Worm (Caenorhabditis elegans) whole organism, L3 larva: ENCODE results near the gene F45D3.1.

Experiments
- R02D3.7 ChIP-seq: fragments of 150-350 bp; optimal IDR thresholded peaks from 2 replicates; lab custom pipeline; 2014; ENCODE audit warnings: missing biosample characterization, missing genetic modification characterization
- ZK546.5 ChIP-seq: sonication (generic microtip); optimal IDR thresholded peaks from 2 replicates; lab custom pipeline; 2017; ENCODE audit warnings: missing biosample characterization, missing genetic modification characterization
- aly-2 ChIP-seq: fragments of 150-350 bp; optimal IDR thresholded peaks from 2 replicates; lab custom pipeline; 2014; ENCODE audit warnings: missing biosample characterization, missing genetic modification characterization
- ama-1 ChIP-seq: fragments of 150-350 bp; optimal IDR thresholded peaks from 2 replicates; lab custom pipeline; 2018
- ceh-16 ChIP-seq: sonication (generic microtip); optimal IDR thresholded peaks from 2 replicates; lab custom pipeline; 2017; ENCODE audit warnings: missing biosample characterization, missing genetic modification characterization
- ceh-28 ChIP-seq: fragments of 150-350 bp; optimal IDR thresholded peaks from 2 replicates; lab custom pipeline; 2014; ENCODE audit warnings: missing biosample characterization, missing genetic modification reagents, missing genetic modification characterization
- ceh-82 ChIP-seq: fragments of 150-350 bp; optimal IDR thresholded peaks from 2 replicates; lab custom pipeline; 2014; ENCODE audit warnings: missing biosample characterization, missing genetic modification characterization
- egl-27 ChIP-seq: sonication (generic microtip); optimal IDR thresholded peaks from 4 replicates; lab custom pipeline; 2017; ENCODE audit warnings: missing biosample characterization, missing genetic modification reagents, missing genetic modification characterization
- egl-5 ChIP-seq: fragments of 150-350 bp; optimal IDR thresholded peaks from 2 replicates; lab custom pipeline; 2017; ENCODE audit warnings: missing biosample characterization, missing genetic modification reagents, missing genetic modification characterization, inconsistent platforms
- elt-1 ChIP-seq: fragments of 150-350 bp; optimal IDR thresholded peaks from 2 replicates; lab custom pipeline; 2014; ENCODE audit warnings: missing biosample characterization, missing genetic modification characterization
- elt-2 ChIP-seq: sonication (generic microtip); optimal IDR thresholded peaks from 2 replicates; lab custom pipeline; 2016; ENCODE audit warnings: missing genetic modification reagents, mild to moderate bottlenecking, missing genetic modification characterization, missing compliant biosample characterization
- elt-3 ChIP-seq, 3 experiments: fragments of 150-350 bp in 1 of 3; sonication (generic microtip) in 2 of 3; optimal IDR thresholded peaks; 2 replicates in 2 of 3; 4 replicates in 1 of 3; lab custom pipeline; 2014 to 2017; ENCODE audit warnings: missing biosample characterization in 3 of 3, missing genetic modification characterization in 3 of 3
- eor-1 ChIP-seq, 2 experiments: fragments of 150-350 bp; optimal IDR thresholded peaks; 2 replicates each; lab custom pipeline; 2014 to 2018; ENCODE audit warnings: missing biosample characterization in 2 of 2, missing genetic modification characterization in 2 of 2
- fkh-10 ChIP-seq: sonication (generic microtip); optimal IDR thresholded peaks from 2 replicates; lab custom pipeline; 2017; ENCODE audit warnings: missing biosample characterization, missing genetic modification reagents, missing genetic modification characterization
- fkh-2 ChIP-seq: fragments of 150-350 bp; optimal IDR thresholded peaks from 2 replicates; lab custom pipeline; 2014; ENCODE audit warnings: missing biosample characterization, missing genetic modification reagents, missing genetic modification characterization
- hmg-11 ChIP-seq: sonication (generic microtip); optimal IDR thresholded peaks from 2 replicates; lab custom pipeline; 2016; ENCODE audit warnings: missing genetic modification characterization, missing compliant biosample characterization
- jun-1 ChIP-seq: fragments of 150-350 bp; optimal IDR thresholded peaks from 2 replicates; lab custom pipeline; 2014; ENCODE audit warnings: missing biosample characterization, missing genetic modification reagents, missing genetic modification characterization
- lin-15B ChIP-seq: fragments of 150-350 bp; optimal IDR thresholded peaks from 2 replicates; lab custom pipeline; 2014; ENCODE audit warnings: missing biosample characterization, missing genetic modification characterization
- lin-39 ChIP-seq: fragments of 150-350 bp; optimal IDR thresholded peaks from 2 replicates; lab custom pipeline; 2018; ENCODE audit warnings: missing biosample characterization, missing genetic modification reagents, missing genetic modification characterization
- mdl-1 ChIP-seq: fragments of 150-350 bp; optimal IDR thresholded peaks from 2 replicates; lab custom pipeline; 2014; ENCODE audit warnings: missing biosample characterization, missing genetic modification characterization
- nfya-1 ChIP-seq: sonication (generic microtip); optimal IDR thresholded peaks from 2 replicates; lab custom pipeline; 2017; ENCODE audit warnings: missing genetic modification characterization, mild to moderate bottlenecking, missing compliant biosample characterization, antibody characterized with exemption, moderate library complexity; ENCODE audit not compliant: insufficient read depth
- nhr-11 ChIP-seq: fragments of 150-350 bp; optimal IDR thresholded peaks from 2 replicates; lab custom pipeline; 2014; ENCODE audit warnings: missing biosample characterization, missing genetic modification characterization
- nhr-12 ChIP-seq: fragments of 150-350 bp; optimal IDR thresholded peaks from 2 replicates; lab custom pipeline; 2014; ENCODE audit warnings: missing biosample characterization, missing genetic modification characterization
- nhr-23 ChIP-seq: fragments of 150-350 bp; optimal IDR thresholded peaks from 2 replicates; lab custom pipeline; 2014; ENCODE audit warnings: missing biosample characterization, missing genetic modification reagents, missing genetic modification characterization
- nhr-237 ChIP-seq: fragments of 150-350 bp; optimal IDR thresholded peaks from 2 replicates; lab custom pipeline; 2014; ENCODE audit warnings: missing biosample characterization, missing genetic modification characterization
- nhr-25 ChIP-seq: sonication (generic microtip); optimal IDR thresholded peaks from 2 replicates; lab custom pipeline; 2017; ENCODE audit warnings: missing biosample characterization, missing genetic modification characterization
- nhr-28 ChIP-seq: fragments of 150-350 bp; optimal IDR thresholded peaks from 2 replicates; lab custom pipeline; 2014; ENCODE audit warnings: missing biosample characterization, missing genetic modification characterization
- nhr-43 ChIP-seq: sonication (generic microtip); optimal IDR thresholded peaks from 2 replicates; lab custom pipeline; 2016; ENCODE audit warnings: mild to moderate bottlenecking, missing genetic modification characterization, missing compliant biosample characterization; ENCODE audit not compliant: poor library complexity, severe bottlenecking
- nhr-67 ChIP-seq: fragments of 150-350 bp; optimal IDR thresholded peaks from 2 replicates; lab custom pipeline; 2014; ENCODE audit warnings: missing biosample characterization, missing genetic modification characterization
- nhr-76 ChIP-seq: fragments of 150-350 bp; sonication (generic microtip); optimal IDR thresholded peaks from 5 replicates; lab custom pipeline; 2014; ENCODE audit warnings: missing biosample characterization, missing genetic modification characterization
- nhr-77 ChIP-seq: fragments of 150-350 bp; optimal IDR thresholded peaks from 2 replicates; lab custom pipeline; 2014; ENCODE audit warnings: missing biosample characterization, missing genetic modification characterization
- pqm-1 ChIP-seq: fragments of 150-350 bp; optimal IDR thresholded peaks from 2 replicates; lab custom pipeline; 2017; ENCODE audit warnings: missing biosample characterization, missing genetic modification characterization, inconsistent platforms
- snpc-4 ChIP-seq: fragments of 150-350 bp; optimal IDR thresholded peaks from 2 replicates; lab custom pipeline; 2014; ENCODE audit warnings: missing biosample characterization, missing genetic modification characterization
- tbx-2 ChIP-seq: sonication (generic microtip); optimal IDR thresholded peaks from 2 replicates; lab custom pipeline; 2016; ENCODE audit warnings: mild to moderate bottlenecking, missing genetic modification characterization, missing compliant biosample characterization
- unc-39 ChIP-seq: sonication (generic microtip); optimal IDR thresholded peaks from 4 replicates; lab custom pipeline; 2017; ENCODE audit warnings: missing biosample characterization, missing genetic modification characterization
- unc-62 ChIP-seq: fragments of 150-350 bp; sonication (generic microtip); optimal IDR thresholded peaks from 4 replicates; lab custom pipeline; 2014; ENCODE audit warnings: missing biosample characterization, missing genetic modification reagents, missing genetic modification characterization
- zag-1 ChIP-seq: fragments of 150-350 bp; optimal IDR thresholded peaks from 2 replicates; lab custom pipeline; 2014; ENCODE audit warnings: missing biosample characterization, missing genetic modification characterization
- ztf-11 ChIP-seq: fragments of 150-350 bp; optimal IDR thresholded peaks from 2 replicates; lab custom pipeline; 2014; ENCODE audit warnings: missing biosample characterization, missing genetic modification characterization

The F45D3.1 gene

ce11 chrV:12550755-12551154 is 23.9 kb downstream of the F45D3.1 start:
- peak; percentile 29 for TF ChIP-seq nhr-43
- TF ChIP-seq elt-2 (tag; lab: Kevin White, UChicago) = no peak
- TF ChIP-seq nhr-23 (tag; lab: Kevin White, UChicago) = peak; percentile 59
- no peak for TF ChIP-seq unc-39 (tag; lab: Kevin White, UChicago)

ce11 chrV:12551638-12552478 is 25.0 kb downstream of the F45D3.1 start:
- TF ChIP-seq ceh-16 (tag; lab: Kevin White, UChicago) (no peak), nhr-28 (tag; lab: Kevin White, UChicago) (peak; percentile 80), jun-1 (tag; lab: Kevin White, UChicago) (no peak), elt-2 (tag; lab: Kevin White, UChicago) (no peak), ama-1 (lab: Kevin White, UChicago) (peak; percentile 80), ztf-11 (no peak), nhr-11 (tag; lab: Kevin White, UChicago) (no peak), hmg-11 (tag; lab: Kevin White, UChicago) (no peak), nhr-77 (no peak), fkh-2 (tag; lab: Kevin White, UChicago) (no peak), elt-3 (tag; optimal IDR thresholded peaks at IDR 0.05; lab: Kevin White, UChicago) (peak in 1 of 3 experiments; percentile 62), egl-5 (tag; lab: Kevin White, UChicago) (no peak), eor-1 (tag; optimal IDR thresholded peaks at IDR 0.05; lab: Kevin White, UChicago) (no peak), lin-39 (tag; lab: Kevin White, UChicago) (no peak), snpc-4 (no peak), R02D3.7 (tag; lab: Kevin White, UChicago) (no peak), ceh-82 (tag; lab: Kevin White, UChicago) (no peak), egl-27 (tag; lab: Kevin White, UChicago) (no peak), nhr-12 (tag; lab: Kevin White, UChicago) (no peak), tbx-2 (tag; lab: Kevin White, UChicago) (peak; percentile 3), nhr-67 (tag; lab: Kevin White, UChicago) (no peak), nhr-43 (peak; percentile 66), unc-39 (tag; lab: Kevin White, UChicago) (no peak), nhr-237 (no peak), lin-15B (tag; lab: Kevin White, UChicago) (no peak), nhr-25 (peak; percentile 43), mdl-1 (tag; lab: Kevin White, UChicago) (no peak), ZK546.5 (tag; lab: Kevin White, UChicago) (no peak), fkh-10 (no peak), ceh-28 (tag; lab: Kevin White, UChicago) (no peak), nfya-1 (peak; percentile 8), nhr-76 (tag; lab: Kevin White, UChicago) (peak; percentile 58), aly-2 (tag; lab: Kevin White, UChicago) (no peak), nhr-23 (tag; lab: Kevin White, UChicago) (no peak), zag-1 (tag; lab: Kevin White, UChicago) (no peak), pqm-1 (no peak), unc-62 (GFP tag; lab: Kevin White, UChicago) (peak; percentile 10), elt-1 (tag; lab: Kevin White, UChicago) (no peak)

ce11 chrV:12552671-12553212 is 25.9 kb downstream of the F45D3.1 start, which contains the start of gene F45D3.4:
F45D3.4 (minus strand) TSS chrV:12553191.
- TF ChIP-seq nhr-25 = peak; percentile 2
- no peak for TF ChIP-seq zag-1 (tag; lab: Kevin White, UChicago)
- peak; percentile 41 for TF ChIP-seq lin-39 (tag; lab: Kevin White, UChicago)
- TF ChIP-seq ama-1 (lab: Kevin White, UChicago) = peak; percentile 90
